Fruit fly (Drosophila melanogaster): Measurements from ENCODE around the gene RabX5.
A peak's percentile ranks its signal among the peaks of the same experiment; 100 is the strongest.

The RabX5 gene

DNA sequence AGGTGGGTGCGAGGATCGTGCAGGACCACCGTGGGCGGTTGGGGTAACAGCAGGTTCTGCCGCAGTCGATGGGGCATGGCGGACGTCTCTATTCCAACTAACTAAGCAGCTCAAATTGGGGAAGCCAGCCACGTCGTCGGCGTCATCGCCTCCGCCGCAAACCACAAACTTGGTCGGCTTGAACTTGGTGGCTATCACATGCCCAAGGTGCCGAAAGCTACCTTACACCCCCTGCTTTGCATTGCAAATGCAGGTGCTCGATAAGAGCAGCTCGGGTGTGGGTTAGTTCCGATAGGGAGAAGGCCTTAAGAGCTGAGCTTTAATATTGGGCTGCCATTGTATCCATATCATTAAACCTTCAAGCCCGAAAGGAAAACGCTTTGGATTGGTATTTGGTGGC lies at the start of gene RabX5:
RabX5 (minus strand) TSS at position 101 of the 400 bp plus-strand sequence.
- TF ChIP-seq rn (GFP tag; IDR thresholded peaks at IDR 0.05) (no peak), CG4496 (GFP tag; IDR thresholded peaks at IDR 0.05) (no peak), EcR (GFP tag; optimal IDR thresholded peaks at IDR 0.05) (no peak), CG8301 (tag; optimal IDR thresholded peaks at IDR 0.05) (no peak), CG14655 (GFP tag; optimal IDR thresholded peaks at IDR 0.05) (no peak), CG8159 (tag; optimal IDR thresholded peaks at IDR 0.05) (no peak), CG34367 (tag; optimal IDR thresholded peaks at IDR 0.05) (no peak), CG32121 (GFP tag; IDR thresholded peaks at IDR 0.05) (no peak), gl (tag; optimal IDR thresholded peaks at IDR 0.05) (no peak), D1 (tag; optimal IDR thresholded peaks at IDR 0.05) (no peak), CG12605 (GFP tag; IDR thresholded peaks at IDR 0.05) (no peak), fd96Ca (GFP tag; IDR thresholded peaks at IDR 0.05) (no peak), CG17806 (tag; optimal IDR thresholded peaks at IDR 0.05) (no peak), CG10348 (GFP tag; IDR thresholded peaks at IDR 0.05) (no peak), CG9948 (tag; optimal IDR thresholded peaks at IDR 0.05) (no peak)

DNA sequence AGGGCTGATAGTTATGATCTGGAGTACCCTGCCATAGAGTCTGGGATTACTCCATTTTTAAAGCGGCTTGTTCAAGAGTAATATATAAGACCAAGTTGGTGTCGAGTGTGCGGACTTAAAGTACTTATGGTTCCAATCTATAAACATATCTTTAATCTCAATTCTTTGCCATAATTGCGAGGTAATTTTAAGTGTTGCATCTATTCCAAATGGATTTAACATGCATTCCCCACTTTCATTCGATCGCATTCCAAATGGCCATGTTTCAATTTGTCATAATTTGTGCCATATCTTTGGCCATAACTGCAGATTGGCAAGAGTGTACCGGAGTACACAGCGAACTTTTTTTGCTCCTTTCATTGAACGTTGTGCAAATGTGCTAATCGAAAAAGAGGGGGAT lies 41.3 kb upstream of the RabX5 start:
- TF ChIP-seq CG14655 (GFP tag; optimal IDR thresholded peaks at IDR 0.05) (no peak), CG13204 (GFP tag; optimal IDR thresholded peaks at IDR 0.05) (no peak), CG8301 (tag; optimal IDR thresholded peaks at IDR 0.05) (no peak), CG9948 (tag; optimal IDR thresholded peaks at IDR 0.05) (no peak), rn (GFP tag; IDR thresholded peaks at IDR 0.05) (no peak), CG34367 (tag; optimal IDR thresholded peaks at IDR 0.05) (peak; percentile 52), Ets98B (GFP tag; IDR thresholded peaks at IDR 0.05) (no peak), CG32121 (GFP tag; IDR thresholded peaks at IDR 0.05) (no peak), CG8159 (tag; optimal IDR thresholded peaks at IDR 0.05) (peak; percentile 67), CG17806 (tag; optimal IDR thresholded peaks at IDR 0.05) (peak; percentile 34), CG15710 (tag; optimal IDR thresholded peaks at IDR 0.05) (peak; percentile 63)

DNA sequence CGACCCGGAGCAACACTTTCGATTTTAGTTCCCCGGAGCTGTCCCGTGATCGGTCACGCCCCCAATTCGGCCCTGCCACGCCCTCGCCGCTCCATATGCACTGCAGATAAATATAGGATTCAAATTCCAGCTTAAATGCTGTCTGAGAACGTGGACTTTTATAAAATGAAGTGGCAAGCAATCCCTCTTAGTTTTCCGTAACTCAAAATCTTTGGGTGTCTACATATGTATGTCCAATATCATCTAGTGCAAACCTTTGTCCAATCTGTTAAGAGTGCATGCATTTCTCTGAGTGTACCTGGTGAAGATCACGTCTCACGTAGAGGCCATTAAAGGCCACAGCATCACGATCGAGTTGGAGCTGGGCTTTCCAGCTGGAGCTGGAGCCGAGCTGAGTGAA lies 40.7 kb upstream of the RabX5 start:
- no peak for TF ChIP-seq D1 (tag; optimal IDR thresholded peaks at IDR 0.05)
- no peak for TF ChIP-seq Snoo (tag; optimal IDR thresholded peaks at IDR 0.05)
- no peak for TF ChIP-seq CG32121 (GFP tag; IDR thresholded peaks at IDR 0.05)
- no peak for TF ChIP-seq EcR (GFP tag; optimal IDR thresholded peaks at IDR 0.05)
- no peak for TF ChIP-seq Pif1B (GFP tag; optimal IDR thresholded peaks at IDR 0.05)
- TF ChIP-seq CG14655 (GFP tag; optimal IDR thresholded peaks at IDR 0.05): peak; percentile 39
- no peak for TF ChIP-seq CG34367 (tag; optimal IDR thresholded peaks at IDR 0.05)
- no peak for TF ChIP-seq gl (tag; optimal IDR thresholded peaks at IDR 0.05)
- TF ChIP-seq CG12605 (GFP tag; IDR thresholded peaks at IDR 0.05): no peak
- peak; percentile 51 for TF ChIP-seq CG17806 (tag; optimal IDR thresholded peaks at IDR 0.05)
- TF ChIP-seq CG8301 (tag; optimal IDR thresholded peaks at IDR 0.05): no peak
- no peak for TF ChIP-seq CG10348 (GFP tag; IDR thresholded peaks at IDR 0.05)
- TF ChIP-seq fd96Ca (GFP tag; IDR thresholded peaks at IDR 0.05): peak; percentile 56; the same call in 1 of the 3 replicates
- no peak for TF ChIP-seq Ets98B (GFP tag; IDR thresholded peaks at IDR 0.05)
- TF ChIP-seq Pif1A (GFP tag; optimal IDR thresholded peaks at IDR 0.05): peak; percentile 32
- no peak for TF ChIP-seq rn (GFP tag; IDR thresholded peaks at IDR 0.05)
- peak; percentile 54; the same call in 1 of the 3 replicates for TF ChIP-seq CG4496 (GFP tag; IDR thresholded peaks at IDR 0.05)
- TF ChIP-seq CG9948 (tag; optimal IDR thresholded peaks at IDR 0.05): peak; percentile 42
- TF ChIP-seq CG8159 (tag; optimal IDR thresholded peaks at IDR 0.05): peak; percentile 61
- TF ChIP-seq CG13204 (GFP tag; optimal IDR thresholded peaks at IDR 0.05): no peak
- peak; percentile 27 for TF ChIP-seq CG15710 (tag; optimal IDR thresholded peaks at IDR 0.05)

DNA sequence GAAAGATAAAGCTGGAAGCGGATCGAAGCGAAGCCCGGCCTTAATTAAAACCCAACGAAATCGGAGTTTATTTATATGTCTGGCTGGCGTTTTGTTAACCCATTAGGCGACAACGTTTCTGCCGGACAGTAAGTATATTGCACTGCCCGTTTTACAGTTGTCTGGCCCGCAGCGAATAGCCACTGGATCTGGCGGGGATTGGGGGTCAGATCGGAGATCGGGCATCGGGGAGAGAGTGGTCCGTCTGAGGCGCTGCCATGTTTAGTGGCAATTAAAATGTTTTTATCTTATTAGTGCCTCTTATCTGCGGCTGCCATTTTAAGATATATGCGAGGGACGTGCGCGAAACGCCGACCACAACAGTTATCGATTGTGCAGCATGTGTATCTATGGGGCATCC lies 39.3 kb upstream of the RabX5 start:
- TF ChIP-seq CG13204 (GFP tag; optimal IDR thresholded peaks at IDR 0.05) (no peak), EcR (GFP tag; optimal IDR thresholded peaks at IDR 0.05) (peak; percentile 52), Pif1B (GFP tag; optimal IDR thresholded peaks at IDR 0.05) (no peak), CG14655 (GFP tag; optimal IDR thresholded peaks at IDR 0.05) (no peak)

DNA sequence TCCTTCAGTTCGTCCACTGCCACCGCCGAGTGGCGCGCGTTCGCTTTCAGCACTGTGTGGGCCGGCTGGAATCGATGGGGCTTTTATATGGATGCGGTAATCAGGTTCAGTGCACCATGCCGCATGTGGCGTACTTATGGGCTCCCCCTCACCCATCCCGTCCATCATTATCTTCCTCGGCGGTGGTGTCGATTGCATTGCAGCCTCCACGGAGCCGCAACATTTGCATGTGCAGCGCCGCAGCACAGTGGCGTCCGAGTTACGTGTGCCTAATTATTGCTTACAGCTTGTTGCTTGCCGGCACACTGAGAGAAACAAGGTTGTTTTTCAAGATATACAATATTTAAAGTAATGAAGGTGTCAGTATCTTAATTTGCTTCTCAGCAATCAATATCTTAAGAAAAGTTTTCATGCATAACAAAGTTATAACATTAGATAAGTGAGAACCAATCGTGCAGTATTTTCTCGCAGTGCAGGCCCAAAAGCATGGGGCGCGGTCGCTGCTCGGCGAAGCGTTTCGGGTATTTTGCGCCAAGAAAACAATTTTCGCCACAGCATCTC lies 32.5 kb upstream of the RabX5 start, which contains the start of gene CG13931:
CG13931 (minus strand) TSS at position 41 of the 561 bp plus-strand sequence.
- TF ChIP-seq CG12605 (GFP tag; IDR thresholded peaks at IDR 0.05): peak; percentile 58
- peak; percentile 55 for TF ChIP-seq Pif1B (GFP tag; optimal IDR thresholded peaks at IDR 0.05)
- peak; percentile 81; the same call in 2 of the 3 replicates for TF ChIP-seq fd96Ca (GFP tag; IDR thresholded peaks at IDR 0.05)
- peak; percentile 58 for TF ChIP-seq gl (tag; optimal IDR thresholded peaks at IDR 0.05)
- peak; percentile 67 for TF ChIP-seq CG8301 (tag; optimal IDR thresholded peaks at IDR 0.05)
- no peak for TF ChIP-seq D1 (tag; optimal IDR thresholded peaks at IDR 0.05)
- peak; percentile 56 for TF ChIP-seq rn (GFP tag; IDR thresholded peaks at IDR 0.05)
- TF ChIP-seq EcR (GFP tag; optimal IDR thresholded peaks at IDR 0.05): peak; percentile 60
- TF ChIP-seq CG14655 (GFP tag; optimal IDR thresholded peaks at IDR 0.05): peak; percentile 72
- TF ChIP-seq CG17806 (tag; optimal IDR thresholded peaks at IDR 0.05): peak; percentile 61
- TF ChIP-seq CG9948 (tag; optimal IDR thresholded peaks at IDR 0.05): peak; percentile 60
- TF ChIP-seq CG34367 (tag; optimal IDR thresholded peaks at IDR 0.05): peak; percentile 68
- TF ChIP-seq Pif1A (GFP tag; optimal IDR thresholded peaks at IDR 0.05): peak; percentile 61
- TF ChIP-seq CG32121 (GFP tag; IDR thresholded peaks at IDR 0.05): peak; percentile 78
- TF ChIP-seq CG15710 (tag; optimal IDR thresholded peaks at IDR 0.05): peak; percentile 64
- peak; percentile 24 for TF ChIP-seq CG13204 (GFP tag; optimal IDR thresholded peaks at IDR 0.05)
- peak; percentile 69 for TF ChIP-seq CG8159 (tag; optimal IDR thresholded peaks at IDR 0.05)
- TF ChIP-seq CG4496 (GFP tag; IDR thresholded peaks at IDR 0.05): peak; percentile 79
- TF ChIP-seq CG10348 (GFP tag; IDR thresholded peaks at IDR 0.05): 0 out of 2 replicates have a peak, but pooled peaks have one; percentile 25
- TF ChIP-seq Snoo (tag; optimal IDR thresholded peaks at IDR 0.05): peak; percentile 38
- TF ChIP-seq Ets98B (GFP tag; IDR thresholded peaks at IDR 0.05): peak; percentile 78

DNA sequence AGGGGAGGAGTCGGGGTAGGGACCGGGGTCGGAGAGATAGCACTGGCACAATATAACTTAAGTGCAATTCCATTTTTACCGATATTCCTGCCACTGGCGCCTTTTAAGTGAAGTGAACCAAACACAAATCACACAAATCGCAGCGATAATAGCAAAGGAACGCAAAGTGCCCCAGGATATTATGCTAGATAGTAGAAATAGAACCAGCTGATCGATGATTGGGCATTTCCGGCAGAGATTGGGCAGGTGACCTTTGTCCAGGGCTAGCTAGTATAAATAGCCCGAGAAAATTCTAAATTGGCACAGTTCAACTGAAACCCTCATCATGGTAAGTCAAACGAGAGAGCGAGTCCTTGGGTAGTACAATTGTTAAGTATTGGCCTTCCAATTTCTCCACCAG lies 24.4 kb upstream of the RabX5 start, which contains the start of gene CG12011:
CG12011 (plus strand) TSS at position 301 of the 400 bp plus-strand sequence.
- no peak for TF ChIP-seq CG9948 (tag; optimal IDR thresholded peaks at IDR 0.05)
- no peak for TF ChIP-seq CG10348 (GFP tag; IDR thresholded peaks at IDR 0.05)
- TF ChIP-seq Ets98B (GFP tag; IDR thresholded peaks at IDR 0.05): no peak
- TF ChIP-seq gl (tag; optimal IDR thresholded peaks at IDR 0.05): no peak
- TF ChIP-seq CG12605 (GFP tag; IDR thresholded peaks at IDR 0.05): no peak
- TF ChIP-seq CG8159 (tag; optimal IDR thresholded peaks at IDR 0.05): no peak
- no peak for TF ChIP-seq fd96Ca (GFP tag; IDR thresholded peaks at IDR 0.05)
- no peak for TF ChIP-seq CG8301 (tag; optimal IDR thresholded peaks at IDR 0.05)
- TF ChIP-seq CG32121 (GFP tag; IDR thresholded peaks at IDR 0.05): no peak
- TF ChIP-seq rn (GFP tag; IDR thresholded peaks at IDR 0.05): no peak
- no peak for TF ChIP-seq Pif1B (GFP tag; optimal IDR thresholded peaks at IDR 0.05)
- TF ChIP-seq CG13204 (GFP tag; optimal IDR thresholded peaks at IDR 0.05): no peak
- TF ChIP-seq CG34367 (tag; optimal IDR thresholded peaks at IDR 0.05): no peak
- no peak for TF ChIP-seq CG14655 (GFP tag; optimal IDR thresholded peaks at IDR 0.05)
- no peak for TF ChIP-seq EcR (GFP tag; optimal IDR thresholded peaks at IDR 0.05)
- TF ChIP-seq CG17806 (tag; optimal IDR thresholded peaks at IDR 0.05): no peak

All from whole organism, pupa.